Fruit fly (Drosophila melanogaster): ENCODE measurements around the gene CG10405.

CG10405 gene

DNA sequence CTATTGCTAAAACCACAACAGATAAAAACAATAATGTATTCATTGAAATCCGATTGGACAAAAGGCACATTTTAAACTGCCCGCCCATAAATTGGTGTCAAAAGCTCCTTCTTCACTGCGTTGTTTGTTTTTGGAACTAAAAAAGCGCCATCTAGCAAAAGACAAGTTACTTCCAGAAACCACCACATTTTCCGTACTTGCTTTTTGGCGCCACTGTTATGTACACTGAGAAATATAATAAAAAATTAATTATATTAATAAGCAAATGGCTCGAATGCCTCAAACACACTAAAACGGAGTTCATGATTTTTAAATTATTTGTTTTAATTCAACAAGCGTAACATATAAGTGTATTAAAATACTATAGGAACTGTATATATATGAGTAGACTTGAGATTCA is 43.1 kb downstream of the CG10405 start (continued):
- TF ChIP-seq chn (GFP tag; optimal IDR thresholded peaks at IDR 0.05) (peak; percentile 57), NFAT (GFP tag; IDR thresholded peaks at IDR 0.05) (peak; percentile 88), pita (GFP tag; optimal IDR thresholded peaks at IDR 0.05) (peak; percentile 8), CG31365 (tag; optimal IDR thresholded peaks at IDR 0.05) (peak; percentile 67), Ssrp (tag; optimal IDR thresholded peaks at IDR 0.05) (peak; percentile 78), CG9215 (GFP tag; IDR thresholded peaks at IDR 0.05) (peak; percentile 74), CG10543 (GFP tag; optimal IDR thresholded peaks at IDR 0.05) (peak; percentile 49), Dll (GFP tag; IDR thresholded peaks at IDR 0.05; ENCODE audit: partially characterized antibody) (no peak), HmgD (GFP tag; optimal IDR thresholded peaks at IDR 0.05) (no peak), abd-A (tag; optimal IDR thresholded peaks at IDR 0.05) (no peak), tio (GFP tag; optimal IDR thresholded peaks at IDR 0.05) (peak; percentile 68), lilli (GFP tag; optimal IDR thresholded peaks at IDR 0.05) (peak; percentile 85), Hsf (GFP tag; optimal IDR thresholded peaks at IDR 0.05) (peak; percentile 79), pum (GFP tag; optimal IDR thresholded peaks at IDR 0.05) (peak; percentile 74), CG2678 (tag; optimal IDR thresholded peaks at IDR 0.05) (peak; percentile 82), odd (GFP tag; optimal IDR thresholded peaks at IDR 0.05) (peak; percentile 70), Fer3 (tag; optimal IDR thresholded peaks at IDR 0.05) (peak; percentile 87), sr (GFP tag; IDR thresholded peaks at IDR 0.05) (peak; percentile 80; the same call in 2 of the 3 replicates), da (GFP tag; optimal IDR thresholded peaks at IDR 0.05) (peak; percentile 26), CG4282 (GFP tag; optimal IDR thresholded peaks at IDR 0.05) (peak; percentile 29), ash1 (GFP tag; optimal IDR thresholded peaks at IDR 0.05) (no peak), al (GFP tag; IDR thresholded peaks at IDR 0.05) (peak; percentile 71), dysf (GFP tag; IDR thresholded peaks at IDR 0.05) (peak; percentile 91), CG4328 (GFP tag; optimal IDR thresholded peaks at IDR 0.05) (peak; percentile 46), Lim3 (GFP tag; IDR thresholded peaks at IDR 0.05) (peak; percentile 31; the same call in 1 of the 2 replicates), CG18476 (GFP tag; optimal IDR thresholded peaks at IDR 0.05) (peak; percentile 71), CG33213 (GFP tag; optimal IDR thresholded peaks at IDR 0.05) (peak; percentile 75), CG30403 (GFP tag; optimal IDR thresholded peaks at IDR 0.05) (peak; percentile 89), CG11723 (GFP tag; optimal IDR thresholded peaks at IDR 0.05) (peak; percentile 59), mld (GFP tag; IDR thresholded peaks at IDR 0.05; ENCODE audit: partially characterized antibody) (no peak), H15 (GFP tag; IDR thresholded peaks at IDR 0.05) (peak; percentile 88), CG6683 (GFP tag; optimal IDR thresholded peaks at IDR 0.05) (peak; percentile 64), CG7357 (GFP tag; IDR thresholded peaks at IDR 0.05) (no peak), ewg (GFP tag; optimal IDR thresholded peaks at IDR 0.05) (peak; percentile 76), fd64A (GFP tag; optimal IDR thresholded peaks at IDR 0.05) (no peak), Dbx (GFP tag; IDR thresholded peaks at IDR 0.05) (peak; percentile 88), CG34422 (GFP tag; IDR thresholded peaks at IDR 0.05) (peak; percentile 94), CG3847 (GFP tag; IDR thresholded peaks at IDR 0.05) (peak; percentile 74), CG10209 (GFP tag; optimal IDR thresholded peaks at IDR 0.05) (peak; percentile 86), Kr (GFP tag; optimal IDR thresholded peaks at IDR 0.05) (no peak), phol (tag; optimal IDR thresholded peaks at IDR 0.05) (peak; percentile 85), Hr3 (GFP tag; optimal IDR thresholded peaks at IDR 0.05) (peak; percentile 93), Trl (optimal IDR thresholded peaks at IDR 0.05) (no peak), Trl (GFP tag; optimal IDR thresholded peaks at IDR 0.05) (peak; percentile 80), CG2199 (GFP tag; IDR thresholded peaks at IDR 0.05) (peak; percentile 92; the same call in 2 of the 3 replicates), row (GFP tag; IDR thresholded peaks at IDR 0.05) (peak; percentile 70), grau (tag; optimal IDR thresholded peaks at IDR 0.05) (peak; percentile 84), CG13296 (GFP tag; optimal IDR thresholded peaks at IDR 0.05) (peak; percentile 63), Doc2 (GFP tag; IDR thresholded peaks at IDR 0.05) (peak; percentile 67; the same call in 1 of the 2 replicates), CG2889 (GFP tag; IDR thresholded peaks at IDR 0.05) (peak; percentile 71; the same call in 2 of the 3 replicates), CG8359 (GFP tag; optimal IDR thresholded peaks at IDR 0.05; ENCODE audit: borderline replicate concordance) (peak; percentile 64)
